Worm (Caenorhabditis elegans) whole organism, young adult: ENCODE data around the gene ifbp-1.

ENCODE experiments used
- B0261.1 ChIP-seq: sonication (generic microtip); optimal IDR thresholded peaks from 2 replicates; lab custom pipeline; 2016; ENCODE audit warnings: mild to moderate bottlenecking, missing genetic modification characterization, moderate library complexity, missing compliant biosample characterization
- C06A6.2 ChIP-seq: fragments of 200-800 bp; sonication (Bioruptor generic); conservative IDR thresholded peaks from 2 replicates; pipeline ENCODE4 v1.3.6; 2022; ENCODE audit warnings: missing genetic modification characterization, missing compliant biosample characterization
- F23B12.7 ChIP-seq: sonication (generic microtip); optimal IDR thresholded peaks from 2 replicates; lab custom pipeline; 2017; ENCODE audit warnings: missing genetic modification characterization, mild to moderate bottlenecking, missing compliant biosample characterization, antibody characterized with exemption, moderate library complexity; ENCODE audit not compliant: insufficient read depth
- F49E8.2 ChIP-seq: sonication (generic microtip); optimal IDR thresholded peaks from 3 replicates; lab custom pipeline; 2017; ENCODE audit warnings: missing genetic modification characterization, mild to moderate bottlenecking, missing compliant biosample characterization, antibody characterized with exemption, moderate library complexity; ENCODE audit not compliant: insufficient read depth
- F55B11.4 ChIP-seq: sonication (generic microtip); optimal IDR thresholded peaks from 2 replicates; lab custom pipeline; 2016; ENCODE audit warnings: missing compliant biosample characterization, missing genetic modification characterization, borderline replicate concordance; ENCODE audit not compliant: insufficient read depth
- T07F8.4 ChIP-seq: sonication (generic microtip); optimal IDR thresholded peaks from 2 replicates; lab custom pipeline; 2016; ENCODE audit warnings: mild to moderate bottlenecking, missing genetic modification characterization, moderate library complexity, missing compliant biosample characterization
- Y56A3A.18 ChIP-seq: fragments of 200-800 bp; sonication (Bioruptor generic); IDR thresholded peaks from 2 replicates; pipeline ENCODE4 v1.3.6; 2022; ENCODE audit warnings: missing genetic modification reagents, missing genetic modification characterization, missing compliant biosample characterization
- ZK185.1 ChIP-seq: sonication (generic microtip); optimal IDR thresholded peaks from 2 replicates; lab custom pipeline; 2016; ENCODE audit warnings: mild to moderate bottlenecking, missing genetic modification characterization, missing compliant biosample characterization; ENCODE audit not compliant: poor library complexity, severe bottlenecking
- akir-1 ChIP-seq: fragments of 200-800 bp; sonication (Bioruptor generic); optimal IDR thresholded peaks from 2 replicates; lab custom pipeline; 2018; ENCODE audit warnings: mild to moderate bottlenecking, missing genetic modification characterization, moderate library complexity, missing compliant biosample characterization
- ama-1 ChIP-seq, 3 experiments: fragments of 150-350 bp in 1 of 3; sonication (generic microtip) in 2 of 3; optimal IDR thresholded peaks; 2 replicates each; lab custom pipeline; 2014 to 2018; ENCODE audit warnings: missing biosample characterization in 2 of 3, missing genetic modification characterization in 2 of 3, missing genetic modification reagents in 2 of 3
- aptf-3 ChIP-seq: fragments of 200-800 bp; sonication (Bioruptor generic); IDR thresholded peaks from 2 replicates; pipeline ENCODE4 v1.3.6; 2022; ENCODE audit warnings: missing genetic modification characterization, missing compliant biosample characterization
- bed-2 ChIP-seq: fragments of 200-800 bp; sonication (Bioruptor generic); IDR thresholded peaks from 2 replicates; pipeline ENCODE4 v1.3.6; 2022; ENCODE audit warnings: missing genetic modification reagents, missing genetic modification characterization, missing compliant biosample characterization
- cebp-2 ChIP-seq: fragments of 200-800 bp; sonication (Bioruptor generic); IDR thresholded peaks from 2 replicates; pipeline ENCODE4 v1.3.6; 2022; ENCODE audit warnings: missing genetic modification characterization, missing compliant biosample characterization
- egl-18 ChIP-seq: fragments of 200-800 bp; sonication (Bioruptor generic); IDR thresholded peaks from 2 replicates; pipeline ENCODE4 v1.3.6; 2022; ENCODE audit warnings: missing genetic modification reagents, missing genetic modification characterization, missing compliant biosample characterization
- egl-44 ChIP-seq: fragments of 200-800 bp; sonication (Bioruptor generic); IDR thresholded peaks from 2 replicates; pipeline ENCODE4 v1.3.6; 2022; ENCODE audit warnings: missing genetic modification reagents, missing genetic modification characterization, missing compliant biosample characterization
- egrh-3 ChIP-seq: fragments of 200-800 bp; sonication (Bioruptor generic); IDR thresholded peaks from 2 replicates; pipeline ENCODE4 v1.3.6; 2022; ENCODE audit warnings: missing genetic modification reagents, missing genetic modification characterization, missing compliant biosample characterization
- hlh-26 ChIP-seq: fragments of 200-800 bp; sonication (Bioruptor generic); conservative IDR thresholded peaks from 2 replicates; pipeline ENCODE4 v1.3.6; 2022; ENCODE audit warnings: missing genetic modification reagents, missing genetic modification characterization, missing compliant biosample characterization
- hmg-1.2 ChIP-seq: fragments of 200-800 bp; sonication (Bioruptor generic); IDR thresholded peaks from 2 replicates; pipeline ENCODE4 v1.3.6; 2022; ENCODE audit warnings: missing genetic modification reagents, missing genetic modification characterization, missing compliant biosample characterization
- hmg-20 ChIP-seq: fragments of 200-800 bp; sonication (Bioruptor generic); IDR thresholded peaks from 2 replicates; pipeline ENCODE4 v1.3.6; 2022; ENCODE audit warnings: missing genetic modification reagents, missing genetic modification characterization, missing compliant biosample characterization
- lin-35 ChIP-seq, 3 experiments: fragments of 150-350 bp in 2 of 3; sonication (generic microtip) in 1 of 3; optimal IDR thresholded peaks; 2 replicates each; lab custom pipeline; 2014 to 2018; ENCODE audit warnings: missing biosample characterization in 3 of 3, missing genetic modification characterization in 3 of 3, missing genetic modification reagents in 3 of 3
- lin-40 ChIP-seq: sonication (generic microtip); optimal IDR thresholded peaks from 2 replicates; lab custom pipeline; 2016; ENCODE audit warnings: missing genetic modification characterization, mild to moderate bottlenecking, missing compliant biosample characterization, missing genotype, missing genetic modification reagents
- mes-4 ChIP-seq: sonication (generic microtip); optimal IDR thresholded peaks from 2 replicates; lab custom pipeline; 2016; ENCODE audit warnings: missing genotype, missing genetic modification characterization, missing compliant biosample characterization
- nfyb-1 ChIP-seq: fragments of 200-800 bp; sonication (Bioruptor generic); IDR thresholded peaks from 2 replicates; pipeline ENCODE4 v1.3.6; 2022; ENCODE audit warnings: missing genetic modification reagents, missing genetic modification characterization, missing compliant biosample characterization
- nhr-90 ChIP-seq: sonication (generic microtip); optimal IDR thresholded peaks from 2 replicates; lab custom pipeline; 2016; ENCODE audit warnings: missing genotype, mild to moderate bottlenecking, missing genetic modification characterization, missing compliant biosample characterization
- rcor-1 ChIP-seq: fragments of 200-800 bp; sonication (Bioruptor generic); IDR thresholded peaks from 2 replicates; pipeline ENCODE4 v1.3.6; 2022; ENCODE audit warnings: missing genetic modification reagents, missing genetic modification characterization, missing compliant biosample characterization
- snpc-1.1 ChIP-seq: sonication (generic microtip); optimal IDR thresholded peaks from 2 replicates; lab custom pipeline; 2017; ENCODE audit warnings: missing genetic modification characterization, mild to moderate bottlenecking, missing compliant biosample characterization, antibody characterized with exemption, moderate library complexity, missing genotype, missing genetic modification reagents; ENCODE audit not compliant: insufficient read depth
- somi-1 ChIP-seq: fragments of 200-800 bp; sonication (Bioruptor generic); optimal IDR thresholded peaks from 2 replicates; lab custom pipeline; 2018; ENCODE audit warnings: mild to moderate bottlenecking, missing genetic modification characterization, missing compliant biosample characterization
- unc-130 ChIP-seq: sonication (generic microtip); optimal IDR thresholded peaks from 2 replicates; lab custom pipeline; 2016; ENCODE audit warnings: missing genetic modification reagents, missing genetic modification characterization, missing compliant biosample characterization
- zfh-2 ChIP-seq: fragments of 200-800 bp; sonication (Bioruptor generic); conservative IDR thresholded peaks from 2 replicates; pipeline ENCODE4 v1.3.6; 2022; ENCODE audit warnings: missing genetic modification reagents, missing genetic modification characterization, missing compliant biosample characterization
- zim-3 ChIP-seq: sonication (generic microtip); optimal IDR thresholded peaks from 2 replicates; lab custom pipeline; 2017; ENCODE audit warnings: mild to moderate bottlenecking, missing genetic modification characterization, moderate library complexity, missing compliant biosample characterization
- ztf-22 ChIP-seq: fragments of 200-800 bp; sonication (Bioruptor generic); optimal IDR thresholded peaks from 2 replicates; lab custom pipeline; 2018; ENCODE audit warnings: mild to moderate bottlenecking, missing genetic modification characterization, moderate library complexity, missing compliant biosample characterization
- ztf-25 ChIP-seq: fragments of 200-800 bp; sonication (Bioruptor generic); IDR thresholded peaks from 2 replicates; pipeline ENCODE4 v1.3.6; 2022; ENCODE audit warnings: missing genetic modification reagents, missing genetic modification characterization, missing compliant biosample characterization
- ztf-28 ChIP-seq: fragments of 200-800 bp; sonication (Bioruptor generic); IDR thresholded peaks from 2 replicates; pipeline ENCODE4 v1.3.6; 2022; ENCODE audit warnings: missing genetic modification reagents, missing genetic modification characterization, missing compliant biosample characterization
- ztf-3 ChIP-seq: fragments of 200-800 bp; sonication (Bioruptor generic); optimal IDR thresholded peaks from 2 replicates; lab custom pipeline; 2018; ENCODE audit warnings: mild to moderate bottlenecking, missing genetic modification characterization, missing compliant biosample characterization

Gene ifbp-1

ce11 chrV:13420640-13421039 is 40.6 kb upstream of the ifbp-1 start, which contains the start of gene srv-8:
TSS of gene srv-8 (minus strand) at chrV:13420740.
- no peak for TF ChIP-seq egl-44 (GFP tag; lab: Robert Waterston, UW)
- TF ChIP-seq ZK185.1, result no peak
- TF ChIP-seq nhr-90 (tag; lab: Kevin White, UChicago), result no peak
- TF ChIP-seq lin-40 (tag; lab: Kevin White, UChicago), result no peak
- TF ChIP-seq cebp-2, result no peak
- no peak for TF ChIP-seq akir-1 (GFP tag; lab: Kevin White, UChicago)
- no peak for TF ChIP-seq C06A6.2

DNA sequence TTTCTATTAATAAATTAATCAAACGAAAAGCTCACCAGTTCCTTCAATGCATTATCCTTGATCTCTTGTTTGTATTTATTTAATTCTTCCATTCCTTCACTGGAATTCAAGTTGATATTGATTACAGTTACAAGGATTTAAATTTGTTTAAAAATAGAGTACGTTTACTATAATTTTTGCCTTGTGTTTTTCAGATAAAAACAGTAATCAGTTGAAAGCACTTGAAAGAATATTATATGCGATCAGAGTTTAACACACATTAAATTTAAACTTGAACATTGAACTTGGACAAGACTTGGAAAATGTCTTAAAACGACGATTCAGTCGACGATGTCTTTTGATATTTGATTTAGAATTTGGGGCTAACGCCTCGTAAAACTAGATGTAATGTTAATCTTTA is 37.5 kb upstream of the ifbp-1 start, which contains the start of gene F53F1.6:
F53F1.6 (minus strand) TSS at position 101 of the 400 bp plus-strand sequence.
- TF ChIP-seq ztf-22 (GFP tag; lab: Kevin White, UChicago) (no peak), F49E8.2 (tag; lab: Kevin White, UChicago) (no peak), ztf-25 (GFP tag; lab: Robert Waterston, UW) (no peak), lin-35 (GFP tag; optimal IDR thresholded peaks at IDR 0.05; lab: Kevin White, UChicago) (no peak), egl-18 (no peak), ztf-3 (GFP tag; lab: Kevin White, UChicago) (no peak), Y56A3A.18 (GFP tag; lab: Robert Waterston, UW) (no peak), rcor-1 (GFP tag; lab: Robert Waterston, UW) (no peak), F23B12.7 (tag; lab: Kevin White, UChicago) (no peak), hmg-20 (GFP tag; lab: Robert Waterston, UW) (no peak), snpc-1.1 (tag; lab: Kevin White, UChicago) (no peak), nhr-90 (tag; lab: Kevin White, UChicago) (no peak), B0261.1 (no peak)

DNA sequence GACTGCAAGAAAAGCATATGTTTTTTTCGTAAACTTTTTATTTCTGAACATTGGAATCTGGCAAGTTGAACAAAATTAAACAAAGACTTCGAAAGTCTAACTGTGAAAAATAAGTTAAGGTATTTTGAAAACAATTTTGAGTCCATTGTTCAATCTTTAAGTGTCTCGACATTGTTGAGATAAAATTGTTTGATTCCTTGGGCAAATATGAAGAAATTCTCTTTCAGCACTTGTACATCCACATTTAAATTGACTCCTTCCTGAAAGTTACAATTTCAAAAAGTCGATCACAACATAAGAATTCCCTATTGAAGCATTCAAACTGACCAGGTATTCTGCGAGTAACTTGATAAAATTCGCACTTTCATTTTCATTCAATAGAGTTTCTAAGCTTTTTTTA is 36.0 kb upstream of the ifbp-1 start:
- TF ChIP-seq T07F8.4 (tag; lab: Kevin White, UChicago) (no peak), bed-2 (GFP tag; lab: Robert Waterston, UW) (no peak), lin-35 (GFP tag; optimal IDR thresholded peaks at IDR 0.05; lab: Kevin White, UChicago) (no peak), hmg-1.2 (GFP tag; lab: Robert Waterston, UW) (no peak), zfh-2 (no peak), hmg-20 (GFP tag; lab: Robert Waterston, UW) (no peak), unc-130 (GFP tag; lab: Kevin White, UChicago) (no peak), nhr-90 (tag; lab: Kevin White, UChicago) (no peak)

ce11 chrV:13415462-13415861 is 35.4 kb upstream of the ifbp-1 start:
- TF ChIP-seq nfyb-1 (GFP tag; lab: Robert Waterston, UW), result 0 out of 2 replicates have a peak, but pooled peaks have one; percentile 48
- TF ChIP-seq ztf-22 (GFP tag; lab: Kevin White, UChicago), result no peak
- TF ChIP-seq egrh-3 (GFP tag; lab: Robert Waterston, UW), result peak; percentile 98
- TF ChIP-seq mes-4 (tag; lab: Kevin White, UChicago), result peak; percentile 53
- 0 out of 2 replicates have a peak, but pooled peaks have one; percentile 45 for TF ChIP-seq aptf-3 (GFP tag; lab: Robert Waterston, UW)
- 0 out of 2 replicates have a peak, but pooled peaks have one; percentile 26 for TF ChIP-seq ztf-28 (GFP tag; lab: Robert Waterston, UW)
- peak; percentile 38 for TF ChIP-seq somi-1 (GFP tag; lab: Kevin White, UChicago)
- 0 out of 2 replicates have a peak, but pooled peaks have one; percentile 42 for TF ChIP-seq hlh-26 (GFP tag; lab: Robert Waterston, UW)
- no peak for TF ChIP-seq F55B11.4 (tag; lab: Kevin White, UChicago)
- TF ChIP-seq zim-3 (tag; lab: Kevin White, UChicago), result peak; percentile 30
- TF ChIP-seq ama-1 (optimal IDR thresholded peaks at IDR 0.05; lab: Kevin White, UChicago), result no peak
- TF ChIP-seq ama-1 (GFP tag; optimal IDR thresholded peaks at IDR 0.05; lab: Kevin White, UChicago), result no peak
